Fruit fly (Drosophila melanogaster) S2 (cell line): ENCODE measurements around the gene CG16995.

Experiments used
- CG8478 ChIP-seq: fragments of >200 bp; optimal IDR thresholded peaks from 2 replicates; lab custom pipeline; 2018
- CTCF ChIP-seq, 2 experiments: fragments of >200 bp; optimal IDR thresholded peaks; 2 replicates each; lab custom pipeline; 2018

DNA sequence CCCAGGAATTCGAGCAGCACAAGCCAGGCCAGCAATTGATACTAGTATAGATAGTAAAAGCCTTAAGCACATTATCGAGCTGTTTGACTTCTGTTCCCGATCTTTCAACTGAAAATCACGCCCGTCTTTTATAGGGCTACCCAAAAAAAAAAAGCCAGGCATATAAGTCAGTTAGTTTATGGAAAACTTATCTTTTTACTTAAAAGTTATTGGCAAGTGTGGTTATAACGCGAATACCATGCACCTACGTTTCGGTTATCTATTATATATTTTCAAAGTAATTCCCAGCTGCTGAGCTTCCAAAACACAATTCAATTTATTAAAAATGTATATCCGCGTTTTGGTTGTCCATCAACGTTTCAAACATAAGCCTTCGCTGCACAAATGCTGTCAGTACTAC is 21.0 kb upstream of the CG16995 start, which contains the start of gene CG31681:
- TF ChIP-seq CTCF (optimal IDR thresholded peaks at IDR 0.05; lab: Kevin White, UChicago) (no peak), CG8478 (lab: Kevin White, UChicago) (no peak)
